Fruit fly (Drosophila melanogaster) whole organism, embryonic: ENCODE measurements around the gene CG14341.
A peak's percentile ranks its signal among the peaks of the same experiment; 100 is the strongest.

ENCODE experiments used
- Asciz ChIP-seq: fragments of 200-800 bp; sonication (Bioruptor generic); optimal IDR thresholded peaks from 2 replicates; lab custom pipeline; 2017; ENCODE audit warnings: missing biosample characterization, mild to moderate bottlenecking, missing genetic modification characterization, missing genetic modification reagents
- BtbVII ChIP-seq: fragments of 200-800 bp; sonication (Bioruptor generic); optimal IDR thresholded peaks from 3 replicates; lab custom pipeline; 2017; ENCODE audit warnings: missing biosample characterization, mild to moderate bottlenecking, missing genetic modification characterization
- CG10209 ChIP-seq: fragments of 200-800 bp; sonication (Bioruptor generic); optimal IDR thresholded peaks from 3 replicates; lab custom pipeline; 2017; ENCODE audit warnings: missing biosample characterization, mild to moderate bottlenecking, missing genetic modification characterization, missing genetic modification reagents
- CG10543 ChIP-seq: fragments of 200-800 bp; sonication (Bioruptor generic); optimal IDR thresholded peaks from 3 replicates; lab custom pipeline; 2017; ENCODE audit warnings: missing biosample characterization, mild to moderate bottlenecking, missing genetic modification characterization, moderate library complexity
- CG10979 ChIP-seq: fragments of 200-800 bp; sonication (Bioruptor generic); optimal IDR thresholded peaks from 2 replicates; lab custom pipeline; 2018; ENCODE audit warnings: missing biosample characterization, mild to moderate bottlenecking, missing genetic modification characterization, moderate library complexity
- CG11085 ChIP-seq: fragments of 200-800 bp; sonication (Bioruptor generic); IDR thresholded peaks from 2 replicates; pipeline ENCODE4 v1.3.6; 2022; ENCODE audit warnings: missing biosample characterization, missing genetic modification characterization
- CG13287 ChIP-seq: fragments of 200-800 bp; sonication (Bioruptor generic); IDR thresholded peaks from 2 replicates; pipeline ENCODE4 v1.3.6; 2022; ENCODE audit warnings: missing biosample characterization, missing genetic modification characterization; ENCODE audit not compliant: partially characterized antibody
- CG15479 ChIP-seq: fragments of 200-800 bp; sonication (Bioruptor generic); optimal IDR thresholded peaks from 3 replicates; lab custom pipeline; 2019; ENCODE audit warnings: missing biosample characterization, mild to moderate bottlenecking, missing genetic modification characterization, moderate library complexity
- CG1603 ChIP-seq: fragments of 200-800 bp; sonication (Bioruptor generic); optimal IDR thresholded peaks from 2 replicates; lab custom pipeline; 2019; ENCODE audit warnings: missing biosample characterization, mild to moderate bottlenecking, missing genetic modification characterization, moderate library complexity
- CG16779 ChIP-seq: fragments of 200-800 bp; sonication (Bioruptor generic); IDR thresholded peaks from 2 replicates; pipeline ENCODE4 v1.3.6; 2022; ENCODE audit warnings: missing biosample characterization, missing genetic modification characterization
- CG16863 ChIP-seq: fragments of 200-800 bp; sonication (Bioruptor generic); optimal IDR thresholded peaks from 3 replicates; lab custom pipeline; 2016; ENCODE audit warnings: missing biosample characterization, missing genetic modification characterization
- CG17186 ChIP-seq: fragments of 200-800 bp; sonication (Bioruptor generic); optimal IDR thresholded peaks from 3 replicates; lab custom pipeline; 2017; ENCODE audit warnings: missing biosample characterization, missing genetic modification reagents, missing genetic modification characterization
- CG17359 ChIP-seq: fragments of 200-800 bp; sonication (Bioruptor generic); optimal IDR thresholded peaks from 3 replicates; lab custom pipeline; 2018; ENCODE audit warnings: missing biosample characterization, mild to moderate bottlenecking, missing genetic modification characterization, moderate library complexity
- CG30431 ChIP-seq: fragments of 200-800 bp; sonication (Bioruptor generic); optimal IDR thresholded peaks from 2 replicates; lab custom pipeline; 2017; ENCODE audit warnings: missing biosample characterization, missing genetic modification characterization
- CG4424 ChIP-seq: fragments of 200-800 bp; sonication (Bioruptor generic); optimal IDR thresholded peaks from 3 replicates; lab custom pipeline; 2016; ENCODE audit warnings: missing biosample characterization, missing genetic modification characterization
- CG4707 ChIP-seq: fragments of 200-800 bp; sonication (Bioruptor generic); optimal IDR thresholded peaks from 2 replicates; lab custom pipeline; 2018; ENCODE audit warnings: missing biosample characterization, mild to moderate bottlenecking, missing genetic modification characterization, moderate library complexity
- CG6689 ChIP-seq: fragments of 200-800 bp; sonication (Bioruptor generic); IDR thresholded peaks from 2 replicates; pipeline ENCODE4 v1.3.6; 2022; ENCODE audit warnings: missing biosample characterization, missing genetic modification characterization
- CG9876 ChIP-seq: fragments of 200-800 bp; sonication (Bioruptor generic); optimal IDR thresholded peaks from 2 replicates; lab custom pipeline; 2016; ENCODE audit warnings: missing biosample characterization, missing genetic modification characterization
- CHES-1-like ChIP-seq: fragments of 200-800 bp; sonication (Bioruptor generic); optimal IDR thresholded peaks from 2 replicates; lab custom pipeline; 2016; ENCODE audit warnings: missing biosample characterization, missing genetic modification characterization
- Deaf1 ChIP-seq: fragments of 200-800 bp; optimal IDR thresholded peaks from 3 replicates; lab custom pipeline; 2019; ENCODE audit warnings: missing biosample characterization, mild to moderate bottlenecking, missing genetic modification characterization, moderate library complexity
- Doc3 ChIP-seq: fragments of 200-800 bp; sonication (Bioruptor generic); IDR thresholded peaks from 3 replicates; pipeline ENCODE4 v1.3.6; 2022; ENCODE audit warnings: missing biosample characterization, missing genetic modification characterization; ENCODE audit not compliant: partially characterized antibody
- Hey ChIP-seq: fragments of 200-800 bp; sonication (Bioruptor generic); optimal IDR thresholded peaks from 3 replicates; lab custom pipeline; 2018; ENCODE audit warnings: missing biosample characterization, mild to moderate bottlenecking, missing genetic modification characterization
- Hmx ChIP-seq: fragments of 200-800 bp; sonication (Bioruptor generic); optimal IDR thresholded peaks from 2 replicates; lab custom pipeline; 2016; ENCODE audit warnings: missing biosample characterization, missing genetic modification characterization
- Jarid2 ChIP-seq: fragments of 200-800 bp; sonication (Bioruptor generic); optimal IDR thresholded peaks from 3 replicates; lab custom pipeline; 2017; ENCODE audit warnings: mild to moderate bottlenecking, missing biosample characterization, missing genetic modification reagents, missing genetic modification characterization
- NfI ChIP-seq: fragments of 200-800 bp; sonication (Bioruptor generic); optimal IDR thresholded peaks from 3 replicates; lab custom pipeline; 2018; ENCODE audit warnings: missing biosample characterization, mild to moderate bottlenecking, missing genetic modification characterization, moderate library complexity
- Oaz ChIP-seq: fragments of 200-800 bp; sonication (Bioruptor generic); IDR thresholded peaks from 2 replicates; pipeline ENCODE4 v1.3.6; 2022; ENCODE audit warnings: missing biosample characterization, missing genetic modification characterization
- Ptx1 ChIP-seq: fragments of 200-800 bp; sonication (Bioruptor generic); IDR thresholded peaks from 2 replicates; pipeline ENCODE4 v1.3.6; 2022; ENCODE audit warnings: missing biosample characterization, missing genetic modification characterization
- Ravus ChIP-seq: fragments of 200-800 bp; sonication (Bioruptor generic); IDR thresholded peaks from 2 replicates; pipeline ENCODE4 v1.3.6; 2022; ENCODE audit warnings: missing biosample characterization, missing genetic modification characterization
- Tbp ChIP-seq: fragments of >200 bp; optimal IDR thresholded peaks from 2 replicates; lab custom pipeline; 2018; ENCODE audit warnings: missing biosample characterization, missing genetic modification characterization
- Trl ChIP-seq, 3 experiments: fragments of >200 bp in 2 of 3; fragments of 200-800 bp in 1 of 3; sonication (Bioruptor generic) in 1 of 3; optimal IDR thresholded peaks; 2 replicates in 1 of 3; 3 replicates in 2 of 3; lab custom pipeline; 2016 to 2017; ENCODE audit warnings: missing biosample characterization in 1 of 3, missing genetic modification characterization in 1 of 3
- abd-A ChIP-seq: fragments of 200-800 bp; sonication (Bioruptor generic); optimal IDR thresholded peaks from 3 replicates; lab custom pipeline; 2019; ENCODE audit warnings: missing biosample characterization, mild to moderate bottlenecking, missing genetic modification characterization, moderate library complexity
- amos ChIP-seq: fragments of 200-800 bp; sonication (Bioruptor generic); IDR thresholded peaks from 2 replicates; pipeline ENCODE4 v1.3.6; 2022; ENCODE audit warnings: missing biosample characterization, missing genetic modification characterization; ENCODE audit not compliant: partially characterized antibody
- ci ChIP-seq: fragments of 200-800 bp; sonication (Bioruptor generic); IDR thresholded peaks from 3 replicates; pipeline ENCODE4 v1.3.6; 2022; ENCODE audit warnings: missing biosample characterization, missing genetic modification characterization
- crc ChIP-seq: fragments of 200-800 bp; sonication (Bioruptor generic); optimal IDR thresholded peaks from 2 replicates; lab custom pipeline; 2016; ENCODE audit warnings: missing biosample characterization, missing genetic modification characterization
- croc ChIP-seq: fragments of 200-800 bp; sonication (Bioruptor generic); conservative IDR thresholded peaks from 3 replicates; pipeline ENCODE4 v1.3.6; 2022; ENCODE audit warnings: missing biosample characterization, missing genetic modification characterization
- dati ChIP-seq: fragments of 200-800 bp; sonication (Bioruptor generic); IDR thresholded peaks from 2 replicates; pipeline ENCODE4 v1.3.6; 2022; ENCODE audit warnings: missing biosample characterization, missing genetic modification characterization
- ftz-f1 ChIP-seq: fragments of 200-800 bp; sonication (Bioruptor generic); optimal IDR thresholded peaks from 2 replicates; lab custom pipeline; 2016; ENCODE audit warnings: missing biosample characterization, missing genetic modification characterization
- jigr1 ChIP-seq: fragments of 200-800 bp; sonication (Bioruptor generic); IDR thresholded peaks from 3 replicates; pipeline ENCODE4 v1.3.6; 2022; ENCODE audit warnings: missing biosample characterization, missing genetic modification characterization
- kah ChIP-seq: fragments of 200-800 bp; sonication (Bioruptor generic); optimal IDR thresholded peaks from 2 replicates; lab custom pipeline; 2018; ENCODE audit warnings: missing biosample characterization, mild to moderate bottlenecking, missing genetic modification characterization
- mld ChIP-seq: fragments of 200-800 bp; sonication (Bioruptor generic); IDR thresholded peaks from 3 replicates; pipeline ENCODE4 v1.3.6; 2022; ENCODE audit warnings: missing biosample characterization, missing genetic modification characterization; ENCODE audit not compliant: partially characterized antibody
- oc ChIP-seq: fragments of 200-800 bp; sonication (Bioruptor generic); optimal IDR thresholded peaks from 2 replicates; lab custom pipeline; 2018; ENCODE audit warnings: missing biosample characterization, mild to moderate bottlenecking, missing genetic modification characterization, moderate library complexity
- phol ChIP-seq: fragments of 200-800 bp; sonication (Bioruptor generic); optimal IDR thresholded peaks from 3 replicates; lab custom pipeline; 2018; ENCODE audit warnings: missing biosample characterization, mild to moderate bottlenecking, missing genetic modification characterization, moderate library complexity
- pros ChIP-seq: fragments of 200-800 bp; sonication (Bioruptor generic); optimal IDR thresholded peaks from 3 replicates; lab custom pipeline; 2019; ENCODE audit warnings: missing biosample characterization, mild to moderate bottlenecking, missing genetic modification characterization, moderate library complexity
- sna ChIP-seq: fragments of 200-800 bp; sonication (Bioruptor generic); IDR thresholded peaks from 2 replicates; pipeline ENCODE4 v1.3.6; 2022; ENCODE audit warnings: missing biosample characterization, missing genetic modification characterization; ENCODE audit not compliant: partially characterized antibody
- unc-4 ChIP-seq: fragments of 200-800 bp; sonication (Bioruptor generic); IDR thresholded peaks from 2 replicates; pipeline ENCODE4 v1.3.6; 2022; ENCODE audit warnings: missing biosample characterization, missing genetic modification characterization; ENCODE audit not compliant: partially characterized antibody
- usp ChIP-seq: fragments of >200 bp; optimal IDR thresholded peaks from 2 replicates; lab custom pipeline; 2017; ENCODE audit warnings: missing biosample characterization, missing genetic modification characterization
- zfh2 ChIP-seq: fragments of 200-800 bp; sonication (Bioruptor generic); optimal IDR thresholded peaks from 2 replicates; lab custom pipeline; 2016; ENCODE audit warnings: missing biosample characterization, missing genetic modification characterization

The CG14341 gene

dm6 chr2L:1128932-1129887, 37.1 kb upstream of the CG14341 start, which contains the start of the genes Pino and TBC1D23 (continued):
- no peak for TF ChIP-seq Hey (tag; lab: Kevin White, UChicago)
- peak; percentile 48 for TF ChIP-seq CG10209
- peak; percentile 24 for TF ChIP-seq Deaf1 (tag; lab: Kevin White, UChicago)
- peak; percentile 64 for TF ChIP-seq CG4424 (GFP tag; lab: Kevin White, UChicago)
- peak; percentile 34; the same call in 1 of the 2 replicates for TF ChIP-seq sna
- no peak for TF ChIP-seq Trl (optimal IDR thresholded peaks at IDR 0.05; lab: Kevin White, UChicago)
- TF ChIP-seq Trl (GFP tag; optimal IDR thresholded peaks at IDR 0.05; lab: Kevin White, UChicago) = peak; percentile 2
- no peak for TF ChIP-seq CHES-1-like (GFP tag; lab: Kevin White, UChicago)
- TF ChIP-seq CG10543 (GFP tag; lab: Kevin White, UChicago) = peak; percentile 75
- TF ChIP-seq ftz-f1 (GFP tag; lab: Kevin White, UChicago) = no peak
- no peak for TF ChIP-seq usp (GFP tag; lab: Kevin White, UChicago)
- no peak for TF ChIP-seq pros (GFP tag; lab: Kevin White, UChicago)
- no peak for TF ChIP-seq CG16779 (GFP tag; lab: Robert Waterston, UW)
- TF ChIP-seq CG10979 (tag; lab: Kevin White, UChicago) = peak; percentile 54
- TF ChIP-seq Ptx1 (GFP tag; lab: Robert Waterston, UW) = peak; percentile 84
- peak; percentile 61; the same call in 1 of the 2 replicates for TF ChIP-seq amos (GFP tag; lab: Robert Waterston, UW)
- no peak; the same call in 1 of the 2 replicates for TF ChIP-seq Ravus
- TF ChIP-seq crc (GFP tag; lab: Kevin White, UChicago) = no peak
- no peak for TF ChIP-seq ci
- TF ChIP-seq CG17186 (GFP tag; lab: Kevin White, UChicago) = peak; percentile 69
- no peak for TF ChIP-seq dati (GFP tag; lab: Robert Waterston, UW)
- peak; percentile 46; the same call in 1 of the 2 replicates for TF ChIP-seq Oaz (GFP tag; lab: Robert Waterston, UW)
- peak; percentile 51 for TF ChIP-seq CG17359 (tag; lab: Kevin White, UChicago)
- TF ChIP-seq Jarid2 (GFP tag; lab: Kevin White, UChicago) = no peak
- TF ChIP-seq kah (GFP tag; lab: Kevin White, UChicago) = no peak
- TF ChIP-seq phol (tag; lab: Kevin White, UChicago) = peak; percentile 80
- peak; percentile 42; the same call in 1 of the 2 replicates for TF ChIP-seq CG11085 (GFP tag; lab: Robert Waterston, UW)
- peak; percentile 69 for TF ChIP-seq zfh2 (GFP tag; lab: Kevin White, UChicago)
- no peak for TF ChIP-seq oc (tag; lab: Kevin White, UChicago)
- no peak for TF ChIP-seq CG15479 (GFP tag; lab: Kevin White, UChicago)
- TF ChIP-seq CG13287 (GFP tag; lab: Robert Waterston, UW) = peak; percentile 76
- no peak; the same call in 2 of the 3 replicates for TF ChIP-seq jigr1 (GFP tag; lab: Robert Waterston, UW)
- no peak for TF ChIP-seq Tbp (GFP tag; lab: Kevin White, UChicago)
- TF ChIP-seq Asciz = peak; percentile 19
- peak; percentile 68 for TF ChIP-seq CG6689 (GFP tag; lab: Robert Waterston, UW)
- TF ChIP-seq Hmx (GFP tag; lab: Kevin White, UChicago) = no peak
- TF ChIP-seq mld = no peak
- no peak for TF ChIP-seq CG4707 (GFP tag; lab: Kevin White, UChicago)
- no peak for TF ChIP-seq BtbVII (GFP tag; lab: Kevin White, UChicago)
- no peak for TF ChIP-seq CG9876
- peak; percentile 48 for TF ChIP-seq CG30431 (GFP tag; lab: Kevin White, UChicago)
- TF ChIP-seq NfI (GFP tag; lab: Kevin White, UChicago) = peak; percentile 77
- peak; percentile 67 for TF ChIP-seq unc-4 (GFP tag; lab: Robert Waterston, UW)
- no peak for TF ChIP-seq CG16863 (GFP tag; lab: Kevin White, UChicago)
- peak; percentile 64 for TF ChIP-seq Doc3 (GFP tag; lab: Robert Waterston, UW)
- no peak for TF ChIP-seq abd-A
- TF ChIP-seq croc (GFP tag; lab: Robert Waterston, UW) = peak; percentile 60
- peak; percentile 6 for TF ChIP-seq CG1603
